Worm (Caenorhabditis elegans) whole organism, midembryonic: Measurements from ENCODE around the gene W06D11.3.
"Not testable (repeated sequence)": the region's sequence is repeated elsewhere in the genome, so short reads cannot be mapped to it uniquely, and the experiment has no call there.

ENCODE experiments used
- T22C8.4 ChIP-seq: fragments of 200-800 bp; sonication (Bioruptor generic); IDR thresholded peaks from 2 replicates; pipeline ENCODE4 v1.3.6; 2022; ENCODE audit warnings: missing genetic modification characterization, missing compliant biosample characterization
- cog-1 ChIP-seq: sonication (generic microtip); optimal IDR thresholded peaks from 2 replicates; lab custom pipeline; 2016; ENCODE audit warnings: missing genetic modification characterization, missing compliant biosample characterization
- flt-1 ChIP-seq: fragments of 200-800 bp; sonication (Bioruptor generic); IDR thresholded peaks from 2 replicates; pipeline ENCODE4 v1.3.6; 2022; ENCODE audit warnings: missing genetic modification characterization, missing compliant biosample characterization
- klf-2 ChIP-seq: fragments of 200-800 bp; sonication (Bioruptor generic); conservative IDR thresholded peaks from 2 replicates; pipeline ENCODE4 v1.3.6; 2022; ENCODE audit warnings: missing genetic modification reagents, missing genetic modification characterization, missing compliant biosample characterization
- med-1 ChIP-seq: sonication (generic microtip); optimal IDR thresholded peaks from 2 replicates; lab custom pipeline; 2017; ENCODE audit warnings: missing genetic modification characterization, mild to moderate bottlenecking, missing compliant biosample characterization, antibody characterized with exemption, missing genetic modification reagents; ENCODE audit not compliant: insufficient read depth
- ref-1 ChIP-seq: fragments of 200-800 bp; sonication (Bioruptor generic); conservative IDR thresholded peaks from 2 replicates; pipeline ENCODE4 v1.3.6; 2022; ENCODE audit warnings: missing genetic modification reagents, missing genetic modification characterization, missing compliant biosample characterization
- tab-1 ChIP-seq: fragments of 200-800 bp; sonication (Bioruptor generic); IDR thresholded peaks from 2 replicates; pipeline ENCODE4 v1.3.6; 2022; ENCODE audit warnings: missing genetic modification characterization, missing compliant biosample characterization
- ztf-23 ChIP-seq: fragments of 200-800 bp; sonication (Bioruptor generic); IDR thresholded peaks from 2 replicates; pipeline ENCODE4 v1.3.6; 2022; ENCODE audit warnings: missing genetic modification reagents, missing genetic modification characterization, missing compliant biosample characterization
- ztf-29 ChIP-seq: fragments of 200-800 bp; sonication (Bioruptor generic); IDR thresholded peaks from 2 replicates; pipeline ENCODE4 v1.3.6; 2022; ENCODE audit warnings: missing genetic modification reagents, missing genetic modification characterization, missing compliant biosample characterization

The W06D11.3 gene

DNA sequence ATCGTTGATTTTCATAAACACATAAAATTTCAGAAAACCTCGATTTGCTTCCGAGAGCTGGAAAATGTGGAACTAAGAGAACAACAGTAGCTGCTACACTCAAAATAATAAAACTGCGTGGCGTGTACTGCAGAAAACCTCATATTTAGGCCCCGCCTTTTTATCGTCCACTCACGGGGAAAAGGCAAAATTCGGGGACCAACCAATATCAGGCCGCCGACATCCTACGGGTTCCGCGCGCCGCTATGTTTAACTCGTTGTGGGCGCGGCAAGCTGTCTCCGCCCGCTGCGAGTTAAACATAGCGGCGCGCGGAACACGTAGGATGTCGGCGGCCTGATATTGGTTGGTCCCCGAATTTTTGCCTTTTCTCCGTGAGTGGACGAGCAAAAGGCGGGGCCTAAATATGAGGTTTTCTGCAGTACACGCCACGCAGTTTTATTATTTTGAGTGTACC, 9.6 kb downstream of the W06D11.3 start, which contains the start of gene F17A2.16:
F17A2.16 (plus strand) TSS at position 405 of the 455 bp plus-strand sequence.
- TF ChIP-seq ref-1, ztf-29, ztf-23 (GFP tag; lab: Robert Waterston, UW): not testable (repeated sequence)

DNA sequence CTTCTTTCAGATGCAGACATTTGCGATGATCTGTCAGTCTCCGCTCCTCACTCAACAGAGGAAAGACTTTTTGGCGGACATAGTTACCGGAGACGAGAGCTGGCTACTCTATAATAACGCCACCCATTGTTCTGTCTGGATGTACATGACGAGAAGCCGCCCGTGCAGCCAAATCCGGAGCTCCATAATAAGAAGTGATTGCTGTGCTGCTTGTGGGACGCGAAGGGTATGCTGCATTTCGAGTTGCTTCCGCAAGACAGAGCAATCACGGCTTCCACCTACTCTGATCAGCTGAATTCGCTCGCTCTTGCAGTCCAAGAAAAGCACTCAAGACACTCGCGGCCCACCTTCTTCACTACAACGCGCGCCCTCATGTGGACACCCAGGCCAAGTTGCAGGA, 15.3 kb downstream of the W06D11.3 start:
- TF ChIP-seq klf-2 (GFP tag; lab: Robert Waterston, UW), result no peak
- no peak for TF ChIP-seq tab-1 (GFP tag; lab: Robert Waterston, UW)
- TF ChIP-seq cog-1, result no peak
- TF ChIP-seq med-1 (GFP tag; lab: Kevin White, UChicago), result no peak
- TF ChIP-seq T22C8.4, result no peak
- TF ChIP-seq ztf-23 (GFP tag; lab: Robert Waterston, UW), result no peak
- no peak for TF ChIP-seq flt-1 (GFP tag; lab: Robert Waterston, UW)
- TF ChIP-seq ref-1 (GFP tag; lab: Robert Waterston, UW), result no peak
- no peak for TF ChIP-seq ztf-29 (GFP tag; lab: Robert Waterston, UW)

- TF ChIP-seq T22C8.4 (no peak), ztf-29 (GFP tag; lab: Robert Waterston, UW) (no peak), ref-1 (GFP tag; lab: Robert Waterston, UW) (no peak), med-1 (GFP tag; lab: Kevin White, UChicago) (no peak), flt-1 (GFP tag; lab: Robert Waterston, UW) (no peak), ztf-23 (GFP tag; lab: Robert Waterston, UW) (no peak), cog-1 (no peak), tab-1 (GFP tag; lab: Robert Waterston, UW) (no peak), klf-2 (GFP tag; lab: Robert Waterston, UW) (no peak)
Observed at ce11 chrX:12314395-12314794, 15.9 kb downstream of the W06D11.3 start.

DNA sequence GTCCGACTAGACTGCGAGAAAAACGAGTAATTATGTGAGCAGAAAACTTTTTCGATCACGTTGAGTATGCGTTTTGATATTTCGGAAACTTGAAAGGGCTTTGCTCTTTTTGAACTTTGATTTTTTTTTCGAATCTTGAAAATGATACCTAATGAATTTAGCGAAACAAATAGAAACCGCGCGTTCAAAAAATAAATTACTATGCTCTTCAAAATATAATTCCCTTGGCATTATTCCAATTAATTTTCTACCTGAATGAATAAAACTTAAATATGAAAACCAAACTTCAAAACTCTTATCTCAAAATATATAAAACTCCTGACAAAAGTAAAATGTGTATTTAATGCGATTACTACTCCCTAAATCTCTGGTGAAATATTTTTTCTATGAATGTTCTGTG, 16.8 kb downstream of the W06D11.3 start, which contains the start of gene xtr-2:
xtr-2 (plus strand) TSS at position 301 of the 400 bp plus-strand sequence.
- TF ChIP-seq klf-2 (GFP tag; lab: Robert Waterston, UW) (no peak), T22C8.4 (no peak), tab-1 (GFP tag; lab: Robert Waterston, UW) (no peak), med-1 (GFP tag; lab: Kevin White, UChicago) (no peak), ztf-23 (GFP tag; lab: Robert Waterston, UW) (no peak), ztf-29 (GFP tag; lab: Robert Waterston, UW) (no peak), flt-1 (GFP tag; lab: Robert Waterston, UW) (no peak), ref-1 (GFP tag; lab: Robert Waterston, UW) (no peak), cog-1 (no peak)

ce11 chrX:12317560-12317959, 19.1 kb downstream of the W06D11.3 start:
- TF ChIP-seq T22C8.4 (no peak), ztf-23 (GFP tag; lab: Robert Waterston, UW) (no peak)

- no peak for TF ChIP-seq ref-1 (GFP tag; lab: Robert Waterston, UW)
- TF ChIP-seq ztf-29 (GFP tag; lab: Robert Waterston, UW), result no peak
- no peak for TF ChIP-seq med-1 (GFP tag; lab: Kevin White, UChicago)
- TF ChIP-seq klf-2 (GFP tag; lab: Robert Waterston, UW), result no peak
- TF ChIP-seq flt-1 (GFP tag; lab: Robert Waterston, UW), result no peak
- TF ChIP-seq tab-1 (GFP tag; lab: Robert Waterston, UW), result no peak
- TF ChIP-seq cog-1, result no peak
- no peak for TF ChIP-seq ztf-23 (GFP tag; lab: Robert Waterston, UW)
- no peak for TF ChIP-seq T22C8.4
Observed at ce11 chrX:12320737-12321136, 22.3 kb downstream of the W06D11.3 start, which contains the start of gene ceh-40. Gene ceh-40 (minus strand): TSS chrX:12320777.

ce11 chrX:12321357-12321756, 22.9 kb downstream of the W06D11.3 start, which contains the start of gene F17A2.13:
Gene F17A2.13 (plus strand): TSS chrX:12321657.
- TF ChIP-seq tab-1 (GFP tag; lab: Robert Waterston, UW) (no peak), klf-2 (GFP tag; lab: Robert Waterston, UW) (no peak), ztf-23 (GFP tag; lab: Robert Waterston, UW) (no peak), flt-1 (GFP tag; lab: Robert Waterston, UW) (no peak), T22C8.4 (no peak), ztf-29 (GFP tag; lab: Robert Waterston, UW) (no peak), ref-1 (GFP tag; lab: Robert Waterston, UW) (no peak), med-1 (GFP tag; lab: Kevin White, UChicago) (no peak), cog-1 (no peak)

- TF ChIP-seq ztf-29 (GFP tag; lab: Robert Waterston, UW) (no peak), flt-1 (GFP tag; lab: Robert Waterston, UW) (no peak), ztf-23 (GFP tag; lab: Robert Waterston, UW) (no peak), T22C8.4 (no peak), med-1 (GFP tag; lab: Kevin White, UChicago) (no peak), ref-1 (GFP tag; lab: Robert Waterston, UW) (no peak), klf-2 (GFP tag; lab: Robert Waterston, UW) (no peak), cog-1 (no peak), tab-1 (GFP tag; lab: Robert Waterston, UW) (no peak)
Observed at ce11 chrX:12323439-12323838, 25.0 kb downstream of the W06D11.3 start, which contains the start of gene srd-40. Gene srd-40 (plus strand): TSS chrX:12323739.

DNA sequence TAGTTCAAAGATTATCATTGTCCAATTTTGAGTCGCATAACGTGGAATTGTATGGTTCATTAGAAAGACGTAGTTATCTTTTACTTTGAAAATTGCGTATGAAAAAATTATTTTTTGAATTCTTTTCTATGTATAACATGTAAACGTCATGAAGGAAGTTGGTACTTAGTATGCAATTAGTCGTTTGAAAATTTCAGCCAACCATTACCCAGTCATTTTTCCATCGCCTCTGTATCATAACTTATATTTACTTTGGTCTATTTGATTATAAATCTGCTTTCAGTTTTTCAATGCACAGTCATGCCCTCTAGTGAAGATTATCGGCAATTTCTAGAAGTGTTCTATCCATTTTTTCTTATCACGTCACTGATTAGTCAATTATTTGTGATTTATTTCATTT, 27.9 kb downstream of the W06D11.3 start, which contains the start of gene srd-41:
srd-41 (plus strand) TSS at position 301 of the 400 bp plus-strand sequence.
- TF ChIP-seq ref-1 (GFP tag; lab: Robert Waterston, UW) (no peak), flt-1 (GFP tag; lab: Robert Waterston, UW) (no peak)

DNA sequence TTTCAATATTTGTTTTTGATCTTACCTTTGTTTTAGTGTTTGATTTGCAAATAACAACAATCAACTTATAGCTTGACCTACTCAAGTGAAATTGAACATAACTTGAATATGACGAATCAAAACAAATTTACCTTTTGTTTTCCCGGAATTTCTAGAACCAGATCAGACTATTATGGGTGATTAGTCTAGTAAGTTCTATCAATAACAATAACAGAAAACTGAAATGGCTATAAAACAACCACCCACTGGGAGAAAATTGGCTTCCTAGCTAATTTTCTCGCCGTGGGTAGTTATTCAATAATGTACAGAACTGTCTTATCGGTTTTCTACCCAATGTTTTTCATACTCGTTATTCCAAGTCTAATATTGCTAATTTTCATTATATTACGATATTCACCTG, 30.2 kb downstream of the W06D11.3 start, which contains the start of gene srd-45:
srd-45 (plus strand) TSS at position 301 of the 400 bp plus-strand sequence.
- TF ChIP-seq klf-2 (GFP tag; lab: Robert Waterston, UW) (no peak), ztf-29 (GFP tag; lab: Robert Waterston, UW) (no peak), ref-1 (GFP tag; lab: Robert Waterston, UW) (no peak), ztf-23 (GFP tag; lab: Robert Waterston, UW) (no peak), med-1 (GFP tag; lab: Kevin White, UChicago) (no peak), flt-1 (GFP tag; lab: Robert Waterston, UW) (no peak), T22C8.4 (no peak), cog-1 (no peak), tab-1 (GFP tag; lab: Robert Waterston, UW) (no peak)
